Fruit fly (Drosophila melanogaster) whole organism, embryonic: ENCODE results near the gene cyr.

ENCODE experiments used
- Ada2b ChIP-seq: fragments of 200-800 bp; sonication (Bioruptor generic); IDR thresholded peaks from 2 replicates; pipeline ENCODE4 v1.3.6; 2022; ENCODE audit warnings: missing biosample characterization, missing genetic modification characterization
- Antp ChIP-seq: fragments of 200-800 bp; sonication (Bioruptor generic); optimal IDR thresholded peaks from 3 replicates; lab custom pipeline; 2016; ENCODE audit warnings: missing biosample characterization, missing genetic modification characterization
- CG10462 ChIP-seq: fragments of 200-800 bp; sonication (Bioruptor generic); optimal IDR thresholded peaks from 2 replicates; lab custom pipeline; 2016; ENCODE audit warnings: missing biosample characterization, missing genetic modification characterization
- CG10959 ChIP-seq: fragments of 200-800 bp; sonication (Bioruptor generic); IDR thresholded peaks from 2 replicates; pipeline ENCODE4 v1.3.6; 2022; ENCODE audit warnings: missing biosample characterization, missing genetic modification characterization
- CG11247 ChIP-seq: fragments of 200-800 bp; sonication (Bioruptor generic); IDR thresholded peaks from 2 replicates; pipeline ENCODE4 v1.3.6; 2022; ENCODE audit warnings: missing biosample characterization, missing genetic modification characterization
- CG11696 ChIP-seq: fragments of 200-800 bp; sonication (Bioruptor generic); IDR thresholded peaks from 2 replicates; pipeline ENCODE4 v1.3.6; 2022; ENCODE audit warnings: missing biosample characterization, missing genetic modification characterization
- CG12744 ChIP-seq: fragments of 200-800 bp; sonication (Bioruptor generic); optimal IDR thresholded peaks from 2 replicates; lab custom pipeline; 2016; ENCODE audit warnings: missing biosample characterization, missing genetic modification characterization
- CG15601 ChIP-seq: fragments of 200-800 bp; sonication (Bioruptor generic); optimal IDR thresholded peaks from 3 replicates; lab custom pipeline; 2019; ENCODE audit warnings: missing biosample characterization, mild to moderate bottlenecking, missing genetic modification characterization, moderate library complexity
- CG17359 ChIP-seq: fragments of 200-800 bp; sonication (Bioruptor generic); optimal IDR thresholded peaks from 3 replicates; lab custom pipeline; 2018; ENCODE audit warnings: missing biosample characterization, mild to moderate bottlenecking, missing genetic modification characterization, moderate library complexity
- CG17612 ChIP-seq: fragments of 200-800 bp; sonication (Bioruptor generic); IDR thresholded peaks from 2 replicates; pipeline ENCODE4 v1.3.6; 2022; ENCODE audit warnings: missing biosample characterization, missing genetic modification characterization
- CG18764 ChIP-seq: fragments of 200-800 bp; sonication (Bioruptor generic); optimal IDR thresholded peaks from 3 replicates; lab custom pipeline; 2016; ENCODE audit warnings: missing biosample characterization, missing genetic modification characterization
- CG31388 ChIP-seq: fragments of 200-800 bp; sonication (Bioruptor generic); optimal IDR thresholded peaks from 2 replicates; lab custom pipeline; 2016; ENCODE audit warnings: missing biosample characterization, missing genetic modification characterization
- CG31441 ChIP-seq: fragments of 200-800 bp; sonication (Bioruptor generic); IDR thresholded peaks from 2 replicates; pipeline ENCODE4 v1.3.6; 2022; ENCODE audit warnings: missing biosample characterization, missing genetic modification characterization
- CG3281 ChIP-seq: fragments of 200-800 bp; sonication (Bioruptor generic); optimal IDR thresholded peaks from 3 replicates; lab custom pipeline; 2017; ENCODE audit warnings: missing biosample characterization, mild to moderate bottlenecking, missing genetic modification characterization
- CG33213 ChIP-seq: fragments of 200-800 bp; sonication (Bioruptor generic); optimal IDR thresholded peaks from 3 replicates; lab custom pipeline; 2016; ENCODE audit warnings: missing biosample characterization, missing genetic modification characterization
- CG6689 ChIP-seq: fragments of 200-800 bp; sonication (Bioruptor generic); IDR thresholded peaks from 2 replicates; pipeline ENCODE4 v1.3.6; 2022; ENCODE audit warnings: missing biosample characterization, missing genetic modification characterization
- CG7987 ChIP-seq: fragments of 200-800 bp; sonication (Bioruptor generic); optimal IDR thresholded peaks from 2 replicates; lab custom pipeline; 2018; ENCODE audit warnings: missing biosample characterization, mild to moderate bottlenecking, missing genetic modification characterization, moderate library complexity
- Dad ChIP-seq: fragments of 200-800 bp; sonication (Bioruptor generic); optimal IDR thresholded peaks from 3 replicates; lab custom pipeline; 2016; ENCODE audit warnings: missing biosample characterization, missing genetic modification characterization
- Drgx ChIP-seq: fragments of 200-800 bp; sonication (Bioruptor generic); IDR thresholded peaks from 2 replicates; pipeline ENCODE4 v1.3.6; 2022; ENCODE audit warnings: missing biosample characterization, missing genetic modification characterization
- GATAe ChIP-seq: fragments of 200-800 bp; sonication (Bioruptor generic); conservative IDR thresholded peaks from 2 replicates; pipeline ENCODE4 v1.3.6; 2022; ENCODE audit warnings: missing biosample characterization, missing genetic modification characterization
- Gsc ChIP-seq: fragments of 200-800 bp; sonication (Bioruptor generic); IDR thresholded peaks from 2 replicates; pipeline ENCODE4 v1.3.6; 2022; ENCODE audit warnings: missing biosample characterization, missing genetic modification characterization
- HLH54F ChIP-seq: fragments of 200-800 bp; sonication (Bioruptor generic); optimal IDR thresholded peaks from 3 replicates; lab custom pipeline; 2016; ENCODE audit warnings: missing biosample characterization, missing genetic modification characterization
- Hand ChIP-seq: fragments of 200-800 bp; sonication (Bioruptor generic); optimal IDR thresholded peaks from 2 replicates; lab custom pipeline; 2017; ENCODE audit warnings: mild to moderate bottlenecking, missing biosample characterization, missing genetic modification reagents, missing genetic modification characterization
- Mrtf ChIP-seq: fragments of 200-800 bp; sonication (Bioruptor generic); IDR thresholded peaks from 3 replicates; pipeline ENCODE4 v1.3.6; 2022; ENCODE audit warnings: missing biosample characterization, missing genetic modification characterization
- NC2β ChIP-seq: fragments of 200-800 bp; sonication (Bioruptor generic); optimal IDR thresholded peaks from 2 replicates; lab custom pipeline; 2016; ENCODE audit warnings: missing biosample characterization, missing genetic modification characterization
- Poxn ChIP-seq: fragments of 200-800 bp; sonication (Bioruptor generic); IDR thresholded peaks from 2 replicates; pipeline ENCODE4 v1.3.6; 2022; ENCODE audit warnings: missing biosample characterization, missing genetic modification characterization
- TFAM ChIP-seq: fragments of 200-800 bp; sonication (Bioruptor generic); optimal IDR thresholded peaks from 2 replicates; lab custom pipeline; 2017; ENCODE audit warnings: missing biosample characterization, missing genetic modification characterization, inconsistent platforms
- abd-A ChIP-seq: fragments of 200-800 bp; sonication (Bioruptor generic); optimal IDR thresholded peaks from 3 replicates; lab custom pipeline; 2019; ENCODE audit warnings: missing biosample characterization, mild to moderate bottlenecking, missing genetic modification characterization, moderate library complexity
- ash1 ChIP-seq: fragments of 200-800 bp; sonication (Bioruptor generic); optimal IDR thresholded peaks from 2 replicates; lab custom pipeline; 2018; ENCODE audit warnings: missing biosample characterization, mild to moderate bottlenecking, missing genetic modification characterization
- br ChIP-seq: fragments of >200 bp; optimal IDR thresholded peaks from 2 replicates; lab custom pipeline; 2017
- btn ChIP-seq: fragments of 200-800 bp; sonication (Bioruptor generic); optimal IDR thresholded peaks from 2 replicates; lab custom pipeline; 2016; ENCODE audit warnings: missing biosample characterization, missing genetic modification characterization
- chif ChIP-seq, 2 experiments: fragments of 200-800 bp; sonication (Bioruptor generic); optimal IDR thresholded peaks; 3 replicates each; lab custom pipeline; 2016; ENCODE audit warnings: missing biosample characterization in 2 of 2, missing genetic modification characterization in 2 of 2
- disco-r ChIP-seq: fragments of 200-800 bp; sonication (Bioruptor generic); optimal IDR thresholded peaks from 2 replicates; lab custom pipeline; 2016; ENCODE audit warnings: missing biosample characterization, missing genetic modification characterization
- eve ChIP-seq, 2 experiments: fragments of >200 bp; optimal IDR thresholded peaks; 2 replicates each; lab custom pipeline; 2017; ENCODE audit warnings: missing biosample characterization in 2 of 2, missing genetic modification characterization in 2 of 2
- gce ChIP-seq: fragments of 200-800 bp; sonication (Bioruptor generic); IDR thresholded peaks from 3 replicates; pipeline ENCODE4 v1.3.6; 2022; ENCODE audit warnings: missing biosample characterization, missing genetic modification characterization
- gcm ChIP-seq: fragments of 200-800 bp; sonication (Bioruptor generic); optimal IDR thresholded peaks from 2 replicates; lab custom pipeline; 2019; ENCODE audit warnings: missing biosample characterization, mild to moderate bottlenecking, missing genetic modification characterization, moderate library complexity
- grn ChIP-seq: fragments of 200-800 bp; sonication (Bioruptor generic); optimal IDR thresholded peaks from 3 replicates; lab custom pipeline; 2017; ENCODE audit warnings: missing biosample characterization, missing genetic modification characterization
- hth ChIP-seq: fragments of >200 bp; optimal IDR thresholded peaks from 2 replicates; lab custom pipeline; 2017; ENCODE audit warnings: inconsistent platforms
- inv ChIP-seq: fragments of 200-800 bp; sonication (Bioruptor generic); IDR thresholded peaks from 2 replicates; pipeline ENCODE4 v1.3.6; 2022; ENCODE audit warnings: missing biosample characterization, missing genetic modification characterization; ENCODE audit not compliant: partially characterized antibody
- luna ChIP-seq: fragments of 200-800 bp; sonication (Bioruptor generic); optimal IDR thresholded peaks from 2 replicates; lab custom pipeline; 2016; ENCODE audit warnings: missing biosample characterization, missing genetic modification characterization
- nerfin-2 ChIP-seq: fragments of 200-800 bp; sonication (Bioruptor generic); IDR thresholded peaks from 2 replicates; pipeline ENCODE4 v1.3.6; 2022; ENCODE audit warnings: missing biosample characterization, missing genetic modification characterization; ENCODE audit not compliant: partially characterized antibody
- nmo ChIP-seq: fragments of 200-800 bp; sonication (Bioruptor generic); optimal IDR thresholded peaks from 2 replicates; lab custom pipeline; 2018; ENCODE audit warnings: missing biosample characterization, mild to moderate bottlenecking, missing genetic modification characterization, moderate library complexity
- pnt ChIP-seq: fragments of 200-800 bp; sonication (Bioruptor generic); optimal IDR thresholded peaks from 3 replicates; lab custom pipeline; 2016; ENCODE audit warnings: missing biosample characterization, missing genetic modification characterization
- scrt ChIP-seq: fragments of 200-800 bp; sonication (Bioruptor generic); optimal IDR thresholded peaks from 2 replicates; lab custom pipeline; 2018; ENCODE audit warnings: missing biosample characterization, mild to moderate bottlenecking, missing genetic modification characterization, moderate library complexity
- sisA ChIP-seq: fragments of 200-800 bp; sonication (Bioruptor generic); IDR thresholded peaks from 2 replicates; pipeline ENCODE4 v1.3.6; 2022; ENCODE audit warnings: missing biosample characterization, missing genetic modification characterization
- tio ChIP-seq: fragments of 200-800 bp; sonication (Bioruptor generic); optimal IDR thresholded peaks from 2 replicates; lab custom pipeline; 2017; ENCODE audit warnings: missing biosample characterization, missing genetic modification characterization, inconsistent platforms
- usp ChIP-seq: fragments of >200 bp; optimal IDR thresholded peaks from 2 replicates; lab custom pipeline; 2017; ENCODE audit warnings: missing biosample characterization, missing genetic modification characterization
- wdn ChIP-seq: fragments of 200-800 bp; sonication (Bioruptor generic); IDR thresholded peaks from 2 replicates; pipeline ENCODE4 v1.3.6; 2022; ENCODE audit warnings: missing biosample characterization, missing genetic modification characterization
- zen2 ChIP-seq: fragments of 200-800 bp; sonication (Bioruptor generic); IDR thresholded peaks from 3 replicates; pipeline ENCODE4 v1.3.6; 2022; ENCODE audit warnings: missing biosample characterization, missing genetic modification characterization; ENCODE audit not compliant: partially characterized antibody
- zf30C ChIP-seq: fragments of 200-800 bp; sonication (Bioruptor generic); optimal IDR thresholded peaks from 3 replicates; lab custom pipeline; 2018; ENCODE audit warnings: missing biosample characterization, mild to moderate bottlenecking, missing genetic modification characterization

Gene cyr

dm6 chrX:8100026-8100825 lies 35.3 kb downstream of the cyr start (continued):
- peak; percentile 91 for TF ChIP-seq Drgx (GFP tag; lab: Robert Waterston, UW)
- TF ChIP-seq CG10959 = peak; percentile 49; the same call in 1 of the 2 replicates
- TF ChIP-seq HLH54F = peak; percentile 49
- peak; percentile 84 for TF ChIP-seq Hand (GFP tag; lab: Kevin White, UChicago)
- TF ChIP-seq br = no peak
- peak; percentile 82 for TF ChIP-seq tio
- peak; percentile 61 for TF ChIP-seq abd-A (tag; lab: Kevin White, UChicago)
- peak; percentile 83 for TF ChIP-seq nmo (GFP tag; lab: Kevin White, UChicago)
- peak; percentile 33 for TF ChIP-seq Dad
- no peak for TF ChIP-seq btn (GFP tag; lab: Kevin White, UChicago)
- TF ChIP-seq gcm (GFP tag; lab: Kevin White, UChicago) = peak; percentile 72
- TF ChIP-seq luna (GFP tag; lab: Kevin White, UChicago) = no peak
- peak; percentile 59 for TF ChIP-seq CG7987 (GFP tag; lab: Kevin White, UChicago)
- peak in 1 of 2 experiments; percentile 54 for TF ChIP-seq chif (GFP tag; optimal IDR thresholded peaks at IDR 0.05; lab: Kevin White, UChicago)
- TF ChIP-seq inv (GFP tag; lab: Robert Waterston, UW) = no peak
- TF ChIP-seq Ada2b (GFP tag; lab: Robert Waterston, UW) = peak; percentile 88
- peak; percentile 77 for TF ChIP-seq CG15601
- TF ChIP-seq nerfin-2 (GFP tag; lab: Robert Waterston, UW) = no peak
- TF ChIP-seq wdn (GFP tag; lab: Robert Waterston, UW) = peak; percentile 67
- no peak for TF ChIP-seq eve (GFP tag; optimal IDR thresholded peaks at IDR 0.05; lab: Kevin White, UChicago)
- TF ChIP-seq pnt = peak; percentile 51
- TF ChIP-seq scrt (GFP tag; lab: Kevin White, UChicago) = peak; percentile 86
- no peak for TF ChIP-seq usp (GFP tag; lab: Kevin White, UChicago)
- TF ChIP-seq CG10462 (GFP tag; lab: Kevin White, UChicago) = peak; percentile 39
- peak; percentile 86 for TF ChIP-seq gce
- TF ChIP-seq GATAe (GFP tag; lab: Robert Waterston, UW) = peak; percentile 21; the same call in 1 of the 2 replicates
- peak; percentile 34 for TF ChIP-seq CG18764 (GFP tag; lab: Kevin White, UChicago)
- 0 out of 2 replicates have a peak, but pooled peaks have one; percentile 8 for TF ChIP-seq Gsc
- TF ChIP-seq Poxn (GFP tag; lab: Robert Waterston, UW) = peak; percentile 52
- peak; percentile 90 for TF ChIP-seq CG17359 (tag; lab: Kevin White, UChicago)
- TF ChIP-seq CG31388 (GFP tag; lab: Kevin White, UChicago) = peak; percentile 59
- TF ChIP-seq CG31441 = peak; percentile 87
- no peak for TF ChIP-seq CG33213 (GFP tag; lab: Kevin White, UChicago)
- peak; percentile 81 for TF ChIP-seq CG11247 (GFP tag; lab: Robert Waterston, UW)
- TF ChIP-seq CG17612 = peak; percentile 68
- peak; percentile 85 for TF ChIP-seq CG3281 (GFP tag; lab: Kevin White, UChicago)
- TF ChIP-seq CG12744 (GFP tag; lab: Kevin White, UChicago) = peak; percentile 53
- TF ChIP-seq NC2β (GFP tag; lab: Kevin White, UChicago) = peak; percentile 19
- peak; percentile 2 for TF ChIP-seq ash1 (GFP tag; lab: Kevin White, UChicago)
- TF ChIP-seq sisA (GFP tag; lab: Robert Waterston, UW) = peak; percentile 85
- no peak for TF ChIP-seq disco-r (GFP tag; lab: Kevin White, UChicago)
- peak; percentile 70 for TF ChIP-seq zf30C
- TF ChIP-seq CG11696 (GFP tag; lab: Robert Waterston, UW) = peak; percentile 85
- TF ChIP-seq zen2 = no peak
- peak; percentile 46 for TF ChIP-seq Antp
- TF ChIP-seq hth (lab: Kevin White, UChicago) = no peak
- TF ChIP-seq grn (GFP tag; lab: Kevin White, UChicago) = no peak
- peak; percentile 86 for TF ChIP-seq CG6689 (GFP tag; lab: Robert Waterston, UW)
- TF ChIP-seq TFAM (GFP tag; lab: Kevin White, UChicago) = no peak
- TF ChIP-seq Mrtf (GFP tag; lab: Robert Waterston, UW) = peak; percentile 78; the same call in 2 of the 3 replicates
